Worm (Caenorhabditis elegans): ENCODE results near the gene eat-4.
A peak's percentile ranks its signal among the peaks of the same experiment; 100 is the strongest.

eat-4 gene

ce11 chrIII:9191091-9191490 lies 54.4 kb downstream of the eat-4 start, which contains the start of gene cls-3 (continued):
- no peak for TF ChIP-seq mdl-1 (tag; optimal IDR thresholded peaks at IDR 0.05)
- TF ChIP-seq hlh-17 (GFP tag; optimal IDR thresholded peaks at IDR 0.05; ENCODE audit: borderline replicate concordance), result no peak
- TF ChIP-seq dsc-1 (tag; optimal IDR thresholded peaks at IDR 0.05), result peak; percentile 62
- TF ChIP-seq zip-4 (GFP tag; optimal IDR thresholded peaks at IDR 0.05), result no peak
- TF ChIP-seq pag-3 (tag; optimal IDR thresholded peaks at IDR 0.05; ENCODE audit: borderline replicate concordance, insufficient read depth), result no peak
- TF ChIP-seq ceh-90 (tag; optimal IDR thresholded peaks at IDR 0.05), result no peak
- TF ChIP-seq ztf-11 (tag; optimal IDR thresholded peaks at IDR 0.05), result peak in 1 of 2 experiments; percentile 45
- peak; percentile 45 for TF ChIP-seq xbp-1 (tag; optimal IDR thresholded peaks at IDR 0.05)
- peak; percentile 54 for TF ChIP-seq F16B12.6 (tag; optimal IDR thresholded peaks at IDR 0.05)
- TF ChIP-seq unc-98 (GFP tag; IDR thresholded peaks at IDR 0.05), result no peak
- no peak for TF ChIP-seq grh-1 (GFP tag; IDR thresholded peaks at IDR 0.05)
- TF ChIP-seq unc-86 (tag; optimal IDR thresholded peaks at IDR 0.05), result no peak
- TF ChIP-seq ama-1 (optimal IDR thresholded peaks at IDR 0.05), result no peak
- TF ChIP-seq irx-1 (tag; optimal IDR thresholded peaks at IDR 0.05), result peak; percentile 33
- TF ChIP-seq nhr-12 (tag; optimal IDR thresholded peaks at IDR 0.05), result no peak
- TF ChIP-seq elt-3 (tag; optimal IDR thresholded peaks at IDR 0.05), result no peak
- peak; percentile 43 for TF ChIP-seq nhr-20 (tag; optimal IDR thresholded peaks at IDR 0.05)
- TF ChIP-seq rnt-1 (tag; optimal IDR thresholded peaks at IDR 0.05), result peak; percentile 88
- no peak for TF ChIP-seq ces-1 (GFP tag; optimal IDR thresholded peaks at IDR 0.05)
- peak; percentile 56 for TF ChIP-seq C16A3.4 (tag; optimal IDR thresholded peaks at IDR 0.05)
- TF ChIP-seq nhr-85 (tag), result peak; percentile 84
- TF ChIP-seq ets-5 (GFP tag; IDR thresholded peaks at IDR 0.05), result no peak
- no peak for TF ChIP-seq elt-2 (tag; optimal IDR thresholded peaks at IDR 0.05)
- no peak for TF ChIP-seq ztf-4 (tag; optimal IDR thresholded peaks at IDR 0.05)
- no peak for TF ChIP-seq nhr-84 (tag; optimal IDR thresholded peaks at IDR 0.05)
- TF ChIP-seq mep-1 (tag; optimal IDR thresholded peaks at IDR 0.05), result peak; percentile 27
- TF ChIP-seq mab-9 (GFP tag; IDR thresholded peaks at IDR 0.05), result no peak
- no peak for TF ChIP-seq ceh-82 (tag; optimal IDR thresholded peaks at IDR 0.05)
- TF ChIP-seq unc-62 (GFP tag; optimal IDR thresholded peaks at IDR 0.05), result no peak
- peak; percentile 50 for TF ChIP-seq swsn-7 (tag; optimal IDR thresholded peaks at IDR 0.05)
- TF ChIP-seq pqm-1 (tag; optimal IDR thresholded peaks at IDR 0.05), result no peak
